Worm (Caenorhabditis elegans): ENCODE measurements around the gene cup-5.

ce11 chrIII:7565247-7565646 lies 18.7 kb upstream of the cup-5 start, which contains the start of gene ttr-8:
- TF ChIP-seq sea-2 (GFP tag; optimal IDR thresholded peaks at IDR 0.05) (no peak), unc-62 (GFP tag; optimal IDR thresholded peaks at IDR 0.05) (no peak), skn-1 (tag; optimal IDR thresholded peaks at IDR 0.05) (no peak), nhr-25 (tag; optimal IDR thresholded peaks at IDR 0.05) (no peak), zag-1 (tag; optimal IDR thresholded peaks at IDR 0.05) (no peak), nhr-11 (tag; optimal IDR thresholded peaks at IDR 0.05) (no peak), pha-4 (tag; optimal IDR thresholded peaks at IDR 0.05) (no peak), tbx-2 (tag; optimal IDR thresholded peaks at IDR 0.05) (no peak), lin-15B (tag; optimal IDR thresholded peaks at IDR 0.05) (no peak), ceh-28 (tag; optimal IDR thresholded peaks at IDR 0.05) (no peak)
